Worm (Caenorhabditis elegans) whole organism, L1 larva: ENCODE measurements around the gene Y45F10B.59.
"Not testable (repeated sequence)": the region's sequence is repeated elsewhere in the genome, so short reads cannot be mapped to it uniquely, and the experiment has no call there.

Source experiments
- F16B12.6 ChIP-seq: fragments of 150-350 bp; optimal IDR thresholded peaks from 2 replicates; lab custom pipeline; 2014; ENCODE audit warnings: missing biosample characterization, missing genetic modification characterization
- ceh-90 ChIP-seq: sonication (generic microtip); optimal IDR thresholded peaks from 2 replicates; lab custom pipeline; 2016; ENCODE audit warnings: missing genetic modification characterization, missing compliant biosample characterization
- fkh-10 ChIP-seq: sonication (generic microtip); optimal IDR thresholded peaks from 2 replicates; lab custom pipeline; 2017; ENCODE audit warnings: missing biosample characterization, missing genetic modification reagents, missing genetic modification characterization
- hlh-4 ChIP-seq: sonication (generic microtip); optimal IDR thresholded peaks from 2 replicates; lab custom pipeline; 2016; ENCODE audit warnings: mild to moderate bottlenecking, missing genetic modification characterization, missing compliant biosample characterization
- lsy-2 ChIP-seq, 2 experiments: fragments of 150-350 bp; optimal IDR thresholded peaks; 2 replicates each; lab custom pipeline; 2014; ENCODE audit warnings: missing biosample characterization in 2 of 2, missing genetic modification characterization in 2 of 2
- nhr-28 ChIP-seq: fragments of 150-350 bp; optimal IDR thresholded peaks from 2 replicates; lab custom pipeline; 2014; ENCODE audit warnings: missing biosample characterization, missing genetic modification characterization
- skn-1 ChIP-seq: fragments of 150-350 bp; optimal IDR thresholded peaks from 2 replicates; lab custom pipeline; 2014; ENCODE audit warnings: missing biosample characterization, missing genetic modification characterization
- unc-62 ChIP-seq: fragments of 150-350 bp; optimal IDR thresholded peaks from 2 replicates; lab custom pipeline; 2014; ENCODE audit warnings: missing biosample characterization, missing genetic modification reagents, missing genetic modification characterization
- zag-1 ChIP-seq: fragments of 150-350 bp; optimal IDR thresholded peaks from 2 replicates; lab custom pipeline; 2014; ENCODE audit warnings: missing biosample characterization, missing genetic modification characterization
- ztf-4 ChIP-seq: fragments of 150-350 bp; optimal IDR thresholded peaks from 2 replicates; lab custom pipeline; 2014; ENCODE audit warnings: missing biosample characterization, missing genetic modification characterization

- TF ChIP-seq zag-1 (tag; lab: Kevin White, UChicago); nhr-28 (tag; lab: Kevin White, UChicago); F16B12.6 (tag; lab: Kevin White, UChicago); ceh-90 (tag; lab: Kevin White, UChicago); skn-1 (tag; lab: Kevin White, UChicago); ztf-4 (tag; lab: Kevin White, UChicago); lsy-2 (tag; optimal IDR thresholded peaks at IDR 0.05; lab: Kevin White, UChicago); fkh-10 (GFP tag; lab: Kevin White, UChicago); unc-62 (GFP tag; lab: Kevin White, UChicago); hlh-4 (tag; lab: Kevin White, UChicago): not testable (repeated sequence)
Observed at ce11 chrIV:13651411-13651810, 49.0 kb downstream of the Y45F10B.59 start, which contains the start of gene C08F11.12.
